Fruit fly (Drosophila melanogaster): ENCODE measurements around the gene fz2.

Gene fz2

dm6 chr3L:19140084-19141011 is 94.8 kb downstream of the fz2 start (continued):
- TF ChIP-seq bsh (GFP tag; optimal IDR thresholded peaks at IDR 0.05) (no peak), ERR (GFP tag; optimal IDR thresholded peaks at IDR 0.05) (no peak), Drgx (GFP tag; IDR thresholded peaks at IDR 0.05) (no peak), hth (optimal IDR thresholded peaks at IDR 0.05) (no peak), Ptx1 (GFP tag; IDR thresholded peaks at IDR 0.05) (peak; percentile 46; the same call in 1 of the 2 replicates), Oli (tag; optimal IDR thresholded peaks at IDR 0.05) (no peak), CG30403 (GFP tag; optimal IDR thresholded peaks at IDR 0.05) (no peak), CG8089 (GFP tag; optimal IDR thresholded peaks at IDR 0.05) (no peak), disco-r (GFP tag; optimal IDR thresholded peaks at IDR 0.05) (no peak), pita (GFP tag; optimal IDR thresholded peaks at IDR 0.05) (peak; percentile 99), Jarid2 (GFP tag; optimal IDR thresholded peaks at IDR 0.05) (peak; percentile 34), dmrt11E (tag; optimal IDR thresholded peaks at IDR 0.05) (no peak), Sry-β (GFP tag; optimal IDR thresholded peaks at IDR 0.05) (no peak), az2 (GFP tag; optimal IDR thresholded peaks at IDR 0.05) (no peak), pnt (GFP tag; optimal IDR thresholded peaks at IDR 0.05) (no peak), peb (GFP tag; IDR thresholded peaks at IDR 0.05) (no peak), Scr (GFP tag; IDR thresholded peaks at IDR 0.05; ENCODE audit: partially characterized antibody) (no peak), CG3163 (GFP tag; optimal IDR thresholded peaks at IDR 0.05) (peak; percentile 33), Fer3 (tag; optimal IDR thresholded peaks at IDR 0.05) (no peak), CG12391 (tag; optimal IDR thresholded peaks at IDR 0.05) (peak; percentile 22), HLH4C (GFP tag; IDR thresholded peaks at IDR 0.05; ENCODE audit: partially characterized antibody) (no peak), CG7372 (GFP tag; IDR thresholded peaks at IDR 0.05) (no peak), vvl (GFP tag; IDR thresholded peaks at IDR 0.05) (peak; percentile 48), gsb (GFP tag; IDR thresholded peaks at IDR 0.05) (no peak), prd (optimal IDR thresholded peaks at IDR 0.05) (no peak), prd (GFP tag; IDR thresholded peaks at IDR 0.05) (no peak), CG1832 (GFP tag; optimal IDR thresholded peaks at IDR 0.05) (no peak), CG9215 (GFP tag; IDR thresholded peaks at IDR 0.05) (no peak), ftz-f1 (GFP tag; optimal IDR thresholded peaks at IDR 0.05) (no peak), grn (GFP tag; optimal IDR thresholded peaks at IDR 0.05) (no peak), CG17829 (tag; optimal IDR thresholded peaks at IDR 0.05) (peak; percentile 39), fd64A (GFP tag; optimal IDR thresholded peaks at IDR 0.05) (no peak), jumu (GFP tag; optimal IDR thresholded peaks at IDR 0.05) (peak; percentile 0), wor (GFP tag; IDR thresholded peaks at IDR 0.05) (no peak), CG42726 (GFP tag; IDR thresholded peaks at IDR 0.05; ENCODE audit: partially characterized antibody) (peak; percentile 79; the same call in 1 of the 2 replicates), CG10565 (GFP tag; optimal IDR thresholded peaks at IDR 0.05) (no peak), zen2 (GFP tag; IDR thresholded peaks at IDR 0.05; ENCODE audit: partially characterized antibody) (no peak), H2.0 (GFP tag; IDR thresholded peaks at IDR 0.05) (no peak), aop (GFP tag; IDR thresholded peaks at IDR 0.05) (no peak), CG2120 (GFP tag; optimal IDR thresholded peaks at IDR 0.05) (no peak), CG11696 (GFP tag; IDR thresholded peaks at IDR 0.05) (no peak), cas (GFP tag; IDR thresholded peaks at IDR 0.05) (no peak), otp (GFP tag; IDR thresholded peaks at IDR 0.05) (no peak), Atf-2 (GFP tag; optimal IDR thresholded peaks at IDR 0.05) (no peak), eve (GFP tag; optimal IDR thresholded peaks at IDR 0.05) (peak in 1 of 2 experiments; percentile 34), sd (tag; optimal IDR thresholded peaks at IDR 0.05) (no peak), ab (GFP tag; optimal IDR thresholded peaks at IDR 0.05) (no peak), CG17612 (GFP tag; IDR thresholded peaks at IDR 0.05) (no peak), maf-S (GFP tag; optimal IDR thresholded peaks at IDR 0.05) (no peak), CG17802 (tag; optimal IDR thresholded peaks at IDR 0.05) (no peak)
